Worm (Caenorhabditis elegans): ENCODE measurements around the gene rbm-42.

- no peak for TF ChIP-seq med-1 (GFP tag; optimal IDR thresholded peaks at IDR 0.05; ENCODE audit: insufficient read depth)
- no peak for TF ChIP-seq ztf-23 (GFP tag; IDR thresholded peaks at IDR 0.05)
- TF ChIP-seq ztf-29 (GFP tag; IDR thresholded peaks at IDR 0.05) = no peak
- TF ChIP-seq flt-1 (GFP tag; IDR thresholded peaks at IDR 0.05) = no peak
- no peak for TF ChIP-seq T22C8.4 (GFP tag; IDR thresholded peaks at IDR 0.05)
- no peak for TF ChIP-seq cog-1 (tag; optimal IDR thresholded peaks at IDR 0.05)
- TF ChIP-seq klf-2 (GFP tag; conservative IDR thresholded peaks at IDR 0.05) = 0 out of 2 replicates have a peak, but pooled peaks have one; percentile 14
- TF ChIP-seq ref-1 (GFP tag; conservative IDR thresholded peaks at IDR 0.05) = no peak
Measured at ce11 chrIII:5107959-5108358, 45.1 kb downstream of the rbm-42 start.
